Worm (Caenorhabditis elegans): ENCODE measurements around the gene D1022.3.

ce11 chrII:7413764-7414163, 42.3 kb downstream of the D1022.3 start:
- TF ChIP-seq ama-1 (optimal IDR thresholded peaks at IDR 0.05): no peak
- TF ChIP-seq ceh-13 (GFP tag; optimal IDR thresholded peaks at IDR 0.05): no peak
